Worm (Caenorhabditis elegans) whole organism, L1 larva: Measurements from ENCODE around the gene slc-25A26.
A peak's percentile ranks its signal among the peaks of the same experiment; 100 is the strongest.

ENCODE experiments used
- C04F5.9 ChIP-seq: sonication (generic microtip); optimal IDR thresholded peaks from 2 replicates; lab custom pipeline; 2016; ENCODE audit warnings: missing genetic modification characterization, missing compliant biosample characterization
- C34B4.2 ChIP-seq: sonication (generic microtip); optimal IDR thresholded peaks from 2 replicates; lab custom pipeline; 2017; ENCODE audit warnings: mild to moderate bottlenecking, missing genetic modification characterization, missing compliant biosample characterization
- F16B12.6 ChIP-seq: fragments of 150-350 bp; optimal IDR thresholded peaks from 2 replicates; lab custom pipeline; 2014; ENCODE audit warnings: missing biosample characterization, missing genetic modification characterization
- ama-1 ChIP-seq: fragments of 150-350 bp; optimal IDR thresholded peaks from 2 replicates; lab custom pipeline; 2014
- blmp-1 ChIP-seq: fragments of 150-350 bp; optimal IDR thresholded peaks from 2 replicates; lab custom pipeline; 2014; ENCODE audit warnings: missing biosample characterization, missing genetic modification characterization
- ceh-82 ChIP-seq, 3 experiments: fragments of 150-350 bp in 1 of 3; sonication (generic microtip) in 2 of 3; optimal IDR thresholded peaks; 2 replicates each; lab custom pipeline; 2014 to 2017; ENCODE audit warnings: missing biosample characterization in 3 of 3, missing genetic modification characterization in 3 of 3
- ceh-90 ChIP-seq: sonication (generic microtip); optimal IDR thresholded peaks from 2 replicates; lab custom pipeline; 2016; ENCODE audit warnings: missing genetic modification characterization, missing compliant biosample characterization
- dsc-1 ChIP-seq: sonication (generic microtip); optimal IDR thresholded peaks from 2 replicates; lab custom pipeline; 2016; ENCODE audit warnings: mild to moderate bottlenecking, missing genetic modification characterization, missing compliant biosample characterization
- efl-3 ChIP-seq: fragments of 200-800 bp; sonication (Bioruptor generic); optimal IDR thresholded peaks from 2 replicates; lab custom pipeline; 2018; ENCODE audit warnings: mild to moderate bottlenecking, missing genetic modification characterization, missing compliant biosample characterization
- egl-13 ChIP-seq: sonication (generic microtip); optimal IDR thresholded peaks from 2 replicates; lab custom pipeline; 2016; ENCODE audit warnings: missing genotype, missing genetic modification reagents, missing genetic modification characterization, missing compliant biosample characterization
- egl-27 ChIP-seq, 2 experiments: fragments of 150-350 bp in 1 of 2; sonication (generic microtip); optimal IDR thresholded peaks; 3 replicates each; lab custom pipeline; 2017 to 2018; ENCODE audit warnings: missing biosample characterization in 2 of 2, missing genetic modification characterization in 2 of 2, missing genetic modification reagents in 2 of 2
- elt-3 ChIP-seq, 6 experiments: fragments of 150-350 bp in 1 of 6; sonication (generic microtip); optimal IDR thresholded peaks; 2 replicates each; lab custom pipeline; 2017 to 2018; ENCODE audit warnings: missing biosample characterization in 6 of 6, missing genetic modification characterization in 6 of 6, inconsistent platforms in 1 of 6
- ets-5 ChIP-seq: fragments of 200-800 bp; sonication (Bioruptor generic); IDR thresholded peaks from 2 replicates; pipeline ENCODE4 v1.3.6; 2022; ENCODE audit warnings: missing genetic modification characterization, missing compliant biosample characterization
- fkh-10 ChIP-seq: sonication (generic microtip); optimal IDR thresholded peaks from 2 replicates; lab custom pipeline; 2017; ENCODE audit warnings: missing biosample characterization, missing genetic modification reagents, missing genetic modification characterization
- fos-1 ChIP-seq: fragments of 150-350 bp; optimal IDR thresholded peaks from 2 replicates; lab custom pipeline; 2014; ENCODE audit warnings: missing biosample characterization, missing genetic modification characterization
- grh-1 ChIP-seq: fragments of 200-800 bp; sonication (Bioruptor generic); IDR thresholded peaks from 2 replicates; pipeline ENCODE4 v1.3.6; 2022; ENCODE audit warnings: missing genetic modification reagents, missing genetic modification characterization, missing compliant biosample characterization
- hlh-17 ChIP-seq: fragments of 200-800 bp; sonication (Bioruptor generic); optimal IDR thresholded peaks from 2 replicates; lab custom pipeline; 2018; ENCODE audit warnings: missing genetic modification characterization, mild to moderate bottlenecking, missing compliant biosample characterization, moderate library complexity, borderline replicate concordance
- hpl-2 ChIP-seq: fragments of 150-350 bp; optimal IDR thresholded peaks from 2 replicates; lab custom pipeline; 2014; ENCODE audit warnings: missing biosample characterization, missing genetic modification reagents, missing genetic modification characterization
- irx-1 ChIP-seq: sonication (generic microtip); optimal IDR thresholded peaks from 2 replicates; lab custom pipeline; 2016; ENCODE audit warnings: missing genetic modification characterization, missing compliant biosample characterization
- isw-1 ChIP-seq: fragments of 200-800 bp; sonication (Bioruptor generic); IDR thresholded peaks from 2 replicates; pipeline ENCODE4 v1.3.6; 2022; ENCODE audit warnings: missing genetic modification characterization, missing compliant biosample characterization
- jun-1 ChIP-seq: fragments of 150-350 bp; optimal IDR thresholded peaks from 2 replicates; lab custom pipeline; 2014; ENCODE audit warnings: missing biosample characterization, missing genetic modification reagents, missing genetic modification characterization
- lin-14 ChIP-seq: fragments of 200-800 bp; sonication (Bioruptor generic); optimal IDR thresholded peaks from 2 replicates; lab custom pipeline; 2018; ENCODE audit warnings: mild to moderate bottlenecking, missing genetic modification characterization, moderate library complexity, missing compliant biosample characterization
- lin-35 ChIP-seq, 2 experiments: fragments of 150-350 bp; optimal IDR thresholded peaks; 2 replicates each; lab custom pipeline; 2014; ENCODE audit warnings: missing biosample characterization in 2 of 2, missing genetic modification characterization in 2 of 2, missing genetic modification reagents in 2 of 2
- lir-3 ChIP-seq: sonication (generic microtip); optimal IDR thresholded peaks from 2 replicates; lab custom pipeline; 2016; ENCODE audit warnings: mild to moderate bottlenecking, missing genetic modification characterization, moderate library complexity, missing compliant biosample characterization; ENCODE audit not compliant: poor library complexity
- lsy-2 ChIP-seq, 2 experiments: fragments of 150-350 bp; optimal IDR thresholded peaks; 2 replicates each; lab custom pipeline; 2014; ENCODE audit warnings: missing biosample characterization in 2 of 2, missing genetic modification characterization in 2 of 2
- mab-9 ChIP-seq: fragments of 200-800 bp; sonication (Bioruptor generic); IDR thresholded peaks from 2 replicates; pipeline ENCODE4 v1.3.6; 2022; ENCODE audit warnings: missing genetic modification reagents, missing genetic modification characterization, missing compliant biosample characterization
- mdl-1 ChIP-seq, 2 experiments: fragments of 150-350 bp; optimal IDR thresholded peaks; 2 replicates each; lab custom pipeline; 2014 to 2017; ENCODE audit warnings: missing biosample characterization in 2 of 2, missing genetic modification characterization in 2 of 2, inconsistent platforms in 1 of 2
- mef-2 ChIP-seq: fragments of 150-350 bp; optimal IDR thresholded peaks from 2 replicates; lab custom pipeline; 2014; ENCODE audit warnings: missing biosample characterization, missing genetic modification characterization
- mep-1 ChIP-seq: fragments of 150-350 bp; optimal IDR thresholded peaks from 2 replicates; lab custom pipeline; 2014; ENCODE audit warnings: missing biosample characterization, missing genetic modification characterization
- nhr-19 ChIP-seq: fragments of 200-800 bp; sonication (Bioruptor generic); conservative IDR thresholded peaks from 2 replicates; pipeline ENCODE4 v1.3.6; 2022; ENCODE audit warnings: missing genetic modification characterization, missing compliant biosample characterization
- nhr-47 ChIP-seq: sonication (generic microtip); optimal IDR thresholded peaks from 2 replicates; lab custom pipeline; 2016; ENCODE audit warnings: mild to moderate bottlenecking, missing genetic modification characterization, moderate library complexity, missing compliant biosample characterization
- nhr-71 ChIP-seq: sonication (generic microtip); optimal IDR thresholded peaks from 2 replicates; lab custom pipeline; 2016; ENCODE audit warnings: mild to moderate bottlenecking, missing genetic modification characterization, moderate library complexity, missing compliant biosample characterization
- nhr-77 ChIP-seq: fragments of 150-350 bp; optimal IDR thresholded peaks from 2 replicates; lab custom pipeline; 2014; ENCODE audit warnings: missing biosample characterization, missing genetic modification characterization
- nhr-84 ChIP-seq: sonication (generic microtip); optimal IDR thresholded peaks from 2 replicates; lab custom pipeline; 2017; ENCODE audit warnings: missing biosample characterization, missing genetic modification characterization
- nhr-90 ChIP-seq: sonication (generic microtip); optimal IDR thresholded peaks from 2 replicates; lab custom pipeline; 2016; ENCODE audit warnings: mild to moderate bottlenecking, missing genetic modification characterization, missing compliant biosample characterization; ENCODE audit not compliant: poor library complexity
- pqm-1 ChIP-seq: sonication (generic microtip); optimal IDR thresholded peaks from 3 replicates; lab custom pipeline; 2017; ENCODE audit warnings: missing biosample characterization, missing genetic modification characterization
- rnt-1 ChIP-seq: sonication (generic microtip); optimal IDR thresholded peaks from 2 replicates; lab custom pipeline; 2016; ENCODE audit warnings: mild to moderate bottlenecking, missing genetic modification characterization, moderate library complexity, missing compliant biosample characterization
- skn-1 ChIP-seq: fragments of 150-350 bp; optimal IDR thresholded peaks from 2 replicates; lab custom pipeline; 2014; ENCODE audit warnings: missing biosample characterization, missing genetic modification characterization
- snpc-4 ChIP-seq: fragments of 150-350 bp; optimal IDR thresholded peaks from 2 replicates; lab custom pipeline; 2014; ENCODE audit warnings: missing biosample characterization, missing genetic modification characterization
- snu-23 ChIP-seq: sonication (generic microtip); optimal IDR thresholded peaks from 2 replicates; lab custom pipeline; 2016; ENCODE audit warnings: missing genetic modification characterization, missing compliant biosample characterization
- sox-4 ChIP-seq: sonication (generic microtip); optimal IDR thresholded peaks from 2 replicates; lab custom pipeline; 2016; ENCODE audit warnings: missing genetic modification characterization, missing compliant biosample characterization
- sptf-1 ChIP-seq: fragments of 150-350 bp; optimal IDR thresholded peaks from 2 replicates; lab custom pipeline; 2014; ENCODE audit warnings: missing biosample characterization, missing genetic modification characterization
- sup-37 ChIP-seq: fragments of 200-800 bp; sonication (Bioruptor generic); optimal IDR thresholded peaks from 2 replicates; lab custom pipeline; 2018; ENCODE audit warnings: mild to moderate bottlenecking, missing genetic modification characterization, missing compliant biosample characterization
- swsn-7 ChIP-seq: sonication (generic microtip); optimal IDR thresholded peaks from 2 replicates; lab custom pipeline; 2016; ENCODE audit warnings: missing genetic modification characterization, missing compliant biosample characterization
- tbx-2 ChIP-seq: sonication (generic microtip); optimal IDR thresholded peaks from 2 replicates; lab custom pipeline; 2016; ENCODE audit warnings: missing genetic modification characterization, missing compliant biosample characterization
- unc-98 ChIP-seq: fragments of 200-800 bp; sonication (Bioruptor generic); IDR thresholded peaks from 2 replicates; pipeline ENCODE4 v1.3.6; 2022; ENCODE audit warnings: missing genetic modification characterization, missing compliant biosample characterization
- ztf-4 ChIP-seq: fragments of 150-350 bp; optimal IDR thresholded peaks from 2 replicates; lab custom pipeline; 2014; ENCODE audit warnings: missing biosample characterization, missing genetic modification characterization

Gene slc-25A26

DNA sequence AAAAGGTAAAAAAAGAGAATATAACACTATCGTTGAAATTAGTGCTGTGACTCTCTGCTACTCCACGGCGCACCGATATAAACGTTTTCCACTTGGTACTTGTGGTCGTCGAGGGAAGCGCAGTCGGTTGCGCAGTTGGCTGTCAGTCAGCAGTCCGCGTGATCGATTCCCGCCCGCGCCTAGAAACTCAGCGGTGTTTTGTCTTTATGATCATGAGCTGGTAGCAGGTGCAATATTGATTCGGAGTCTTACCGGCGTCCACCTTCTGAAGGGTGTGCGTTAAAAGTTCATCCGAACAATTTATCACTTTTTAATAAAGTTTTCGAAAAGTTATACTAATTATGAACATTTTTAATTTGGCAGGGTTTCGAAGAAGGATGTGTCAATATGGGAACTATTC, 3.1 kb upstream of the slc-25A26 start (continued):
- TF ChIP-seq nhr-84 (tag; lab: Kevin White, UChicago), result no peak
- peak in 1 of 2 experiments; percentile 14 for TF ChIP-seq egl-27 (tag; optimal IDR thresholded peaks at IDR 0.05; lab: Kevin White, UChicago)
- TF ChIP-seq skn-1 (tag; lab: Kevin White, UChicago), result peak; percentile 71
- peak; percentile 44 for TF ChIP-seq ama-1
- TF ChIP-seq rnt-1, result peak; percentile 84
- TF ChIP-seq sptf-1, result no peak
- TF ChIP-seq C04F5.9 (tag; lab: Kevin White, UChicago), result peak; percentile 29
- TF ChIP-seq grh-1, result peak; percentile 44
- peak; percentile 77 for TF ChIP-seq swsn-7 (tag; lab: Kevin White, UChicago)
- no peak for TF ChIP-seq ceh-90
- peak; percentile 52 to 81 for TF ChIP-seq lin-35 (GFP tag; optimal IDR thresholded peaks at IDR 0.05; lab: Kevin White, UChicago)
- peak; percentile 52 for TF ChIP-seq hpl-2 (GFP tag; lab: Kevin White, UChicago)
- no peak for TF ChIP-seq ets-5 (GFP tag; lab: Robert Waterston, UW)
- peak; percentile 82 for TF ChIP-seq nhr-90
- TF ChIP-seq ztf-4, result peak; percentile 64
- TF ChIP-seq F16B12.6 (tag; lab: Kevin White, UChicago), result peak; percentile 2
- TF ChIP-seq mdl-1 (tag; optimal IDR thresholded peaks at IDR 0.05; lab: Kevin White, UChicago), result peak in 1 of 2 experiments; percentile 84
- peak; percentile 55 for TF ChIP-seq nhr-77 (tag; lab: Kevin White, UChicago)
- peak; percentile 70 for TF ChIP-seq tbx-2
- TF ChIP-seq nhr-71 (tag; lab: Kevin White, UChicago), result peak; percentile 87
- peak; percentile 66 for TF ChIP-seq mep-1
- peak; percentile 51 for TF ChIP-seq lir-3 (tag; lab: Kevin White, UChicago)
- TF ChIP-seq fos-1, result peak; percentile 64
- TF ChIP-seq unc-98 (GFP tag; lab: Robert Waterston, UW), result peak; percentile 48; the same call in 1 of the 2 replicates
- TF ChIP-seq sox-4 (tag; lab: Kevin White, UChicago), result no peak
- peak; percentile 85 for TF ChIP-seq nhr-47 (tag; lab: Kevin White, UChicago)

- TF ChIP-seq mab-9 (GFP tag; lab: Robert Waterston, UW) (no peak), snu-23 (no peak), dsc-1 (no peak), C34B4.2 (tag; lab: Kevin White, UChicago) (no peak), efl-3 (GFP tag; lab: Kevin White, UChicago) (no peak)
Observed at ce11 chrIV:8933575-8933974, 3.3 kb downstream of the slc-25A26 start, which contains the start of gene D1046.4. Gene D1046.4 (plus strand): TSS chrIV:8933875.

ce11 chrIV:8943430-8943829, 13.2 kb downstream of the slc-25A26 start:
- TF ChIP-seq fkh-10 (peak; percentile 17), lsy-2 (tag; optimal IDR thresholded peaks at IDR 0.05; lab: Kevin White, UChicago) (no peak), pqm-1 (tag; lab: Kevin White, UChicago) (no peak), ceh-82 (tag; optimal IDR thresholded peaks at IDR 0.05; lab: Kevin White, UChicago) (no peak), irx-1 (tag; lab: Kevin White, UChicago) (no peak), isw-1 (GFP tag; lab: Robert Waterston, UW) (no peak), jun-1 (tag; lab: Kevin White, UChicago) (no peak), dsc-1 (no peak), egl-13 (tag; lab: Kevin White, UChicago) (no peak), hlh-17 (no peak), nhr-19 (GFP tag; lab: Robert Waterston, UW) (no peak), sup-37 (no peak), mef-2 (tag; lab: Kevin White, UChicago) (no peak), blmp-1 (tag; lab: Kevin White, UChicago) (no peak), lin-14 (GFP tag; lab: Kevin White, UChicago) (peak; percentile 45), elt-3 (tag; optimal IDR thresholded peaks at IDR 0.05; lab: Kevin White, UChicago) (no peak), snpc-4 (tag; lab: Kevin White, UChicago) (no peak)
